Fruit fly (Drosophila melanogaster): ENCODE data around the gene CG18048.

Gene CG18048

dm6 chr3R:6368550-6369238 lies 22.8 kb downstream of the CG18048 start, which contains the start of gene CG10286 (continued):
- no peak for TF ChIP-seq CG3919 (GFP tag; optimal IDR thresholded peaks at IDR 0.05)
- TF ChIP-seq Hr4 (GFP tag; optimal IDR thresholded peaks at IDR 0.05) = no peak
- TF ChIP-seq Hr38 (GFP tag; optimal IDR thresholded peaks at IDR 0.05) = no peak
- no peak for TF ChIP-seq vri (GFP tag; optimal IDR thresholded peaks at IDR 0.05)
- no peak; the same call in 2 of the 3 replicates for TF ChIP-seq eg (GFP tag; IDR thresholded peaks at IDR 0.05)
- TF ChIP-seq CG10669 (GFP tag; optimal IDR thresholded peaks at IDR 0.05) = no peak
- peak; percentile 24 for TF ChIP-seq acj6 (GFP tag; optimal IDR thresholded peaks at IDR 0.05)
- TF ChIP-seq Eip93F (GFP tag; optimal IDR thresholded peaks at IDR 0.05) = no peak
- no peak for TF ChIP-seq Ets21C (GFP tag; optimal IDR thresholded peaks at IDR 0.05)
- TF ChIP-seq Lpt (GFP tag; optimal IDR thresholded peaks at IDR 0.05) = no peak
- TF ChIP-seq CG6808 (GFP tag; optimal IDR thresholded peaks at IDR 0.05) = peak; percentile 78
- no peak for TF ChIP-seq CG11294 (GFP tag; IDR thresholded peaks at IDR 0.05)
- TF ChIP-seq Gug (GFP tag; IDR thresholded peaks at IDR 0.05) = no peak
- no peak for TF ChIP-seq CG6163 (GFP tag; IDR thresholded peaks at IDR 0.05)
- TF ChIP-seq CG34406 (GFP tag; optimal IDR thresholded peaks at IDR 0.05) = no peak
- TF ChIP-seq CG32006 (GFP tag; optimal IDR thresholded peaks at IDR 0.05) = no peak
- no peak for TF ChIP-seq fkh (GFP tag; optimal IDR thresholded peaks at IDR 0.05)
- TF ChIP-seq fd59A (GFP tag; optimal IDR thresholded peaks at IDR 0.05) = no peak
- TF ChIP-seq spab (GFP tag; optimal IDR thresholded peaks at IDR 0.05) = no peak
- TF ChIP-seq CG3032 (tag; optimal IDR thresholded peaks at IDR 0.05) = no peak
- TF ChIP-seq Met (GFP tag; optimal IDR thresholded peaks at IDR 0.05) = no peak
- peak; percentile 16 for TF ChIP-seq esn (GFP tag; optimal IDR thresholded peaks at IDR 0.05)
- no peak for TF ChIP-seq cyc (GFP tag; optimal IDR thresholded peaks at IDR 0.05)

- TF ChIP-seq pdm3 (GFP tag; optimal IDR thresholded peaks at IDR 0.05) (peak; percentile 47), eg (GFP tag; IDR thresholded peaks at IDR 0.05) (peak; percentile 57; the same call in 1 of the 3 replicates), esn (GFP tag; optimal IDR thresholded peaks at IDR 0.05) (peak; percentile 69), acj6 (GFP tag; optimal IDR thresholded peaks at IDR 0.05) (peak; percentile 48), OdsH (GFP tag; optimal IDR thresholded peaks at IDR 0.05) (peak; percentile 59), Smox (GFP tag; optimal IDR thresholded peaks at IDR 0.05) (peak; percentile 46), CG1621 (tag; optimal IDR thresholded peaks at IDR 0.05) (no peak), CG10669 (GFP tag; optimal IDR thresholded peaks at IDR 0.05) (peak; percentile 21), Gug (GFP tag; IDR thresholded peaks at IDR 0.05) (no peak), CG6808 (GFP tag; optimal IDR thresholded peaks at IDR 0.05) (no peak), Sox15 (GFP tag; optimal IDR thresholded peaks at IDR 0.05) (peak; percentile 6), CG6163 (GFP tag; IDR thresholded peaks at IDR 0.05) (peak; percentile 61; the same call in 1 of the 3 replicates), CG9139 (GFP tag; optimal IDR thresholded peaks at IDR 0.05) (no peak), CG11294 (GFP tag; IDR thresholded peaks at IDR 0.05) (no peak), Blimp-1 (GFP tag; optimal IDR thresholded peaks at IDR 0.05) (peak; percentile 85), Met (GFP tag; optimal IDR thresholded peaks at IDR 0.05) (peak; percentile 55), fd59A (GFP tag; optimal IDR thresholded peaks at IDR 0.05) (no peak), CG4318 (GFP tag; optimal IDR thresholded peaks at IDR 0.05) (no peak), spab (GFP tag; optimal IDR thresholded peaks at IDR 0.05) (no peak), dsx (GFP tag; optimal IDR thresholded peaks at IDR 0.05; ENCODE audit: poor library complexity, severe bottlenecking) (no peak), Hr39 (GFP tag; optimal IDR thresholded peaks at IDR 0.05) (peak; percentile 44), achi (GFP tag; optimal IDR thresholded peaks at IDR 0.05) (peak; percentile 42), CG3032 (tag; optimal IDR thresholded peaks at IDR 0.05) (peak; percentile 14), CG6276 (GFP tag; optimal IDR thresholded peaks at IDR 0.05) (no peak), CG16779 (tag; optimal IDR thresholded peaks at IDR 0.05) (no peak), CG6792 (GFP tag; optimal IDR thresholded peaks at IDR 0.05) (peak; percentile 14), Eip78C (GFP tag) (peak; percentile 77), salr (GFP tag; optimal IDR thresholded peaks at IDR 0.05) (no peak), svp (GFP tag) (no peak), topi (GFP tag; optimal IDR thresholded peaks at IDR 0.05) (peak; percentile 47), CG10631 (GFP tag; optimal IDR thresholded peaks at IDR 0.05) (peak; percentile 37), Sox14 (GFP tag; optimal IDR thresholded peaks at IDR 0.05) (peak; percentile 52), CG8632 (GFP tag; optimal IDR thresholded peaks at IDR 0.05) (no peak), CG3919 (GFP tag; optimal IDR thresholded peaks at IDR 0.05) (peak; percentile 26), cyc (GFP tag; optimal IDR thresholded peaks at IDR 0.05) (peak; percentile 27), vri (GFP tag; optimal IDR thresholded peaks at IDR 0.05) (no peak), CG11762 (GFP tag; optimal IDR thresholded peaks at IDR 0.05; ENCODE audit: insufficient read depth) (peak; percentile 20)
Measured at dm6 chr3R:6373512-6374306, 27.8 kb downstream of the CG18048 start.
